Fruit fly (Drosophila melanogaster) whole organism, embryonic: Measurements from ENCODE around the gene CG17754.
A peak's percentile ranks its signal among the peaks of the same experiment; 100 is the strongest.

Experiments
- ATbp ChIP-seq: fragments of 200-800 bp; sonication (Bioruptor generic); optimal IDR thresholded peaks from 2 replicates; lab custom pipeline; 2017; ENCODE audit warnings: missing biosample characterization, mild to moderate bottlenecking, missing genetic modification characterization, missing genetic modification reagents
- Abd-B ChIP-seq: fragments of 200-800 bp; sonication (Bioruptor generic); optimal IDR thresholded peaks from 2 replicates; lab custom pipeline; 2018; ENCODE audit warnings: missing biosample characterization, mild to moderate bottlenecking, missing genetic modification characterization, moderate library complexity
- Atf6 ChIP-seq: fragments of 200-800 bp; sonication (Bioruptor generic); IDR thresholded peaks from 2 replicates; pipeline ENCODE4 v1.3.6; 2022; ENCODE audit warnings: missing biosample characterization, missing genetic modification characterization
- Blimp-1 ChIP-seq: fragments of 200-800 bp; sonication (Bioruptor generic); optimal IDR thresholded peaks from 3 replicates; lab custom pipeline; 2018; ENCODE audit warnings: missing biosample characterization, missing genetic modification characterization, mild to moderate bottlenecking, moderate library complexity, missing genetic modification reagents
- CG10543 ChIP-seq: fragments of 200-800 bp; sonication (Bioruptor generic); optimal IDR thresholded peaks from 3 replicates; lab custom pipeline; 2017; ENCODE audit warnings: missing biosample characterization, mild to moderate bottlenecking, missing genetic modification characterization, moderate library complexity
- CG10565 ChIP-seq: fragments of 200-800 bp; sonication (Bioruptor generic); optimal IDR thresholded peaks from 3 replicates; lab custom pipeline; 2016; ENCODE audit warnings: missing biosample characterization, mild to moderate bottlenecking, missing genetic modification characterization
- CG14667 ChIP-seq: fragments of 200-800 bp; sonication (Bioruptor generic); IDR thresholded peaks from 2 replicates; pipeline ENCODE4 v1.3.6; 2022; ENCODE audit warnings: missing biosample characterization, missing genetic modification characterization
- CG1529 ChIP-seq: fragments of 200-800 bp; sonication (Bioruptor generic); optimal IDR thresholded peaks from 3 replicates; lab custom pipeline; 2018; ENCODE audit warnings: missing biosample characterization, missing genetic modification characterization
- CG15696 ChIP-seq: fragments of 200-800 bp; sonication (Bioruptor generic); optimal IDR thresholded peaks from 2 replicates; lab custom pipeline; 2019; ENCODE audit warnings: missing biosample characterization, mild to moderate bottlenecking, missing genetic modification characterization, moderate library complexity
- CG1603 ChIP-seq: fragments of 200-800 bp; sonication (Bioruptor generic); optimal IDR thresholded peaks from 2 replicates; lab custom pipeline; 2019; ENCODE audit warnings: missing biosample characterization, mild to moderate bottlenecking, missing genetic modification characterization, moderate library complexity
- CG17361 ChIP-seq: fragments of 200-800 bp; sonication (Bioruptor generic); IDR thresholded peaks from 3 replicates; pipeline ENCODE4 v1.3.6; 2022; ENCODE audit warnings: missing biosample characterization, missing genetic modification characterization
- CG1832 ChIP-seq: fragments of 200-800 bp; sonication (Bioruptor generic); optimal IDR thresholded peaks from 2 replicates; lab custom pipeline; 2017; ENCODE audit warnings: missing biosample characterization, mild to moderate bottlenecking, missing genetic modification characterization, inconsistent platforms
- CG18764 ChIP-seq: fragments of 200-800 bp; sonication (Bioruptor generic); optimal IDR thresholded peaks from 3 replicates; lab custom pipeline; 2016; ENCODE audit warnings: missing biosample characterization, missing genetic modification characterization
- CG30020 ChIP-seq: fragments of 200-800 bp; optimal IDR thresholded peaks from 2 replicates; lab custom pipeline; 2019; ENCODE audit warnings: missing biosample characterization, mild to moderate bottlenecking, missing genetic modification characterization, moderate library complexity
- CG34376 ChIP-seq: fragments of 200-800 bp; sonication (Bioruptor generic); optimal IDR thresholded peaks from 2 replicates; lab custom pipeline; 2018; ENCODE audit warnings: missing biosample characterization, mild to moderate bottlenecking, missing genetic modification characterization
- CG43689 ChIP-seq: fragments of 200-800 bp; sonication (Bioruptor generic); IDR thresholded peaks from 2 replicates; pipeline ENCODE4 v1.3.6; 2022; ENCODE audit warnings: missing biosample characterization, missing genetic modification characterization
- CG4820 ChIP-seq: fragments of 200-800 bp; sonication (Bioruptor generic); optimal IDR thresholded peaks from 3 replicates; lab custom pipeline; 2016; ENCODE audit warnings: missing biosample characterization, missing genetic modification characterization
- CG5953 ChIP-seq: fragments of 200-800 bp; sonication (Bioruptor generic); IDR thresholded peaks from 2 replicates; pipeline ENCODE4 v1.3.6; 2022; ENCODE audit warnings: missing biosample characterization, missing genetic modification characterization
- CG7928 ChIP-seq: fragments of 200-800 bp; sonication (Bioruptor generic); optimal IDR thresholded peaks from 2 replicates; lab custom pipeline; 2017; ENCODE audit warnings: missing biosample characterization, mild to moderate bottlenecking, missing genetic modification characterization
- Dbx ChIP-seq: fragments of 200-800 bp; sonication (Bioruptor generic); IDR thresholded peaks from 3 replicates; pipeline ENCODE4 v1.3.6; 2022; ENCODE audit warnings: missing biosample characterization, missing genetic modification characterization
- Dp ChIP-seq: fragments of 200-800 bp; sonication (Bioruptor generic); optimal IDR thresholded peaks from 2 replicates; lab custom pipeline; 2018; ENCODE audit warnings: missing biosample characterization, mild to moderate bottlenecking, missing genetic modification characterization, moderate library complexity
- Hmr ChIP-seq: fragments of 200-800 bp; sonication (Bioruptor generic); optimal IDR thresholded peaks from 3 replicates; lab custom pipeline; 2017; ENCODE audit warnings: mild to moderate bottlenecking, missing biosample characterization, missing genetic modification reagents, missing genetic modification characterization
- Lhr ChIP-seq: fragments of 200-800 bp; sonication (Bioruptor generic); optimal IDR thresholded peaks from 3 replicates; lab custom pipeline; 2017; ENCODE audit warnings: mild to moderate bottlenecking, missing biosample characterization, missing genetic modification reagents, missing genetic modification characterization
- MBD-R2 ChIP-seq: fragments of 200-800 bp; sonication (Bioruptor generic); IDR thresholded peaks from 2 replicates; pipeline ENCODE4 v1.3.6; 2022; ENCODE audit warnings: missing biosample characterization, missing genetic modification characterization
- NK7.1 ChIP-seq: fragments of 200-800 bp; sonication (Bioruptor generic); optimal IDR thresholded peaks from 3 replicates; lab custom pipeline; 2016; ENCODE audit warnings: missing biosample characterization, missing genetic modification characterization
- PHDP ChIP-seq: fragments of 200-800 bp; sonication (Bioruptor generic); optimal IDR thresholded peaks from 3 replicates; lab custom pipeline; 2018; ENCODE audit warnings: missing biosample characterization, mild to moderate bottlenecking, missing genetic modification characterization, moderate library complexity
- Ptx1 ChIP-seq: fragments of 200-800 bp; sonication (Bioruptor generic); IDR thresholded peaks from 2 replicates; pipeline ENCODE4 v1.3.6; 2022; ENCODE audit warnings: missing biosample characterization, missing genetic modification characterization
- Taf1 ChIP-seq: fragments of 200-800 bp; sonication (Bioruptor generic); IDR thresholded peaks from 2 replicates; pipeline ENCODE4 v1.3.6; 2022; ENCODE audit warnings: missing biosample characterization, missing genetic modification characterization
- Usf ChIP-seq: fragments of 200-800 bp; sonication (Bioruptor generic); optimal IDR thresholded peaks from 2 replicates; lab custom pipeline; 2017; ENCODE audit warnings: missing genotype, missing biosample characterization, missing genetic modification characterization
- Xrp1 ChIP-seq: fragments of 200-800 bp; sonication (Bioruptor generic); IDR thresholded peaks from 2 replicates; pipeline ENCODE4 v1.3.6; 2022; ENCODE audit warnings: missing biosample characterization, missing genetic modification characterization
- ab ChIP-seq: fragments of 200-800 bp; sonication (Bioruptor generic); optimal IDR thresholded peaks from 2 replicates; lab custom pipeline; 2016; ENCODE audit warnings: missing biosample characterization, missing genetic modification characterization
- ap ChIP-seq: fragments of 200-800 bp; sonication (Bioruptor generic); IDR thresholded peaks from 2 replicates; pipeline ENCODE4 v1.3.6; 2022; ENCODE audit warnings: missing biosample characterization, missing genetic modification characterization
- bcd ChIP-seq: fragments of 200-800 bp; sonication (Bioruptor generic); optimal IDR thresholded peaks from 2 replicates; lab custom pipeline; 2017; ENCODE audit warnings: missing biosample characterization, mild to moderate bottlenecking, missing genetic modification characterization
- chn ChIP-seq: fragments of 200-800 bp; sonication (Bioruptor generic); optimal IDR thresholded peaks from 2 replicates; lab custom pipeline; 2016; ENCODE audit warnings: missing biosample characterization, missing genetic modification characterization
- fd64A ChIP-seq: fragments of 200-800 bp; sonication (Bioruptor generic); optimal IDR thresholded peaks from 3 replicates; lab custom pipeline; 2018; ENCODE audit warnings: missing biosample characterization, mild to moderate bottlenecking, missing genetic modification characterization
- gfzf ChIP-seq: fragments of 200-800 bp; sonication (Bioruptor generic); optimal IDR thresholded peaks from 2 replicates; lab custom pipeline; 2016; ENCODE audit warnings: missing biosample characterization, mild to moderate bottlenecking, missing genetic modification characterization, moderate library complexity
- inv ChIP-seq: fragments of 200-800 bp; sonication (Bioruptor generic); IDR thresholded peaks from 2 replicates; pipeline ENCODE4 v1.3.6; 2022; ENCODE audit warnings: missing biosample characterization, missing genetic modification characterization; ENCODE audit not compliant: partially characterized antibody
- kay ChIP-seq: fragments of 200-800 bp; sonication (Bioruptor generic); optimal IDR thresholded peaks from 2 replicates; lab custom pipeline; 2016; ENCODE audit warnings: missing biosample characterization, missing genetic modification characterization
- ken ChIP-seq: fragments of 200-800 bp; sonication (Bioruptor generic); IDR thresholded peaks from 3 replicates; pipeline ENCODE4 v1.3.6; 2022; ENCODE audit warnings: missing biosample characterization, missing genetic modification characterization
- lola ChIP-seq, 3 experiments: fragments of >200 bp in 2 of 3; fragments of 200-800 bp in 1 of 3; sonication (Bioruptor generic) in 1 of 3; optimal IDR thresholded peaks; 2 replicates each; lab custom pipeline; 2017 to 2019; ENCODE audit warnings: missing biosample characterization in 3 of 3, missing genetic modification characterization in 3 of 3, mild to moderate bottlenecking in 1 of 3, moderate library complexity in 1 of 3
- repo ChIP-seq: fragments of 200-800 bp; sonication (Bioruptor generic); optimal IDR thresholded peaks from 2 replicates; lab custom pipeline; 2016; ENCODE audit warnings: missing biosample characterization, missing genetic modification characterization
- run ChIP-seq: fragments of 200-800 bp; sonication (Bioruptor generic); optimal IDR thresholded peaks from 3 replicates; lab custom pipeline; 2018; ENCODE audit warnings: missing biosample characterization, mild to moderate bottlenecking, missing genetic modification characterization
- sens ChIP-seq: fragments of 200-800 bp; sonication (Bioruptor generic); peaks from one replicate; lab custom pipeline; 2016; ENCODE audit warnings: missing biosample characterization, missing genetic modification characterization
- sqz ChIP-seq: fragments of 200-800 bp; sonication (Bioruptor generic); optimal IDR thresholded peaks from 3 replicates; lab custom pipeline; 2018; ENCODE audit warnings: missing biosample characterization, mild to moderate bottlenecking, missing genetic modification characterization
- ssp ChIP-seq: fragments of 200-800 bp; sonication (Bioruptor generic); IDR thresholded peaks from 2 replicates; pipeline ENCODE4 v1.3.6; 2022; ENCODE audit warnings: missing biosample characterization, missing genetic modification characterization
- stwl ChIP-seq: fragments of 200-800 bp; sonication (Bioruptor generic); optimal IDR thresholded peaks from 3 replicates; lab custom pipeline; 2018; ENCODE audit warnings: missing biosample characterization, mild to moderate bottlenecking, missing genetic modification characterization, moderate library complexity
- tgo ChIP-seq: fragments of 200-800 bp; sonication (Bioruptor generic); IDR thresholded peaks from 3 replicates; pipeline ENCODE4 v1.3.6; 2022; ENCODE audit warnings: missing biosample characterization, missing genetic modification characterization
- trem ChIP-seq: fragments of 200-800 bp; optimal IDR thresholded peaks from 3 replicates; lab custom pipeline; 2019; ENCODE audit warnings: missing biosample characterization, mild to moderate bottlenecking, missing genetic modification characterization, moderate library complexity
- vvl ChIP-seq: fragments of 200-800 bp; sonication (Bioruptor generic); IDR thresholded peaks from 2 replicates; pipeline ENCODE4 v1.3.6; 2022; ENCODE audit warnings: missing biosample characterization, missing genetic modification characterization
- wdn ChIP-seq: fragments of 200-800 bp; sonication (Bioruptor generic); IDR thresholded peaks from 2 replicates; pipeline ENCODE4 v1.3.6; 2022; ENCODE audit warnings: missing biosample characterization, missing genetic modification characterization
- yki ChIP-seq: fragments of >200 bp; optimal IDR thresholded peaks from 3 replicates; lab custom pipeline; 2018
- zfh1 ChIP-seq: fragments of 200-800 bp; sonication (Bioruptor generic); IDR thresholded peaks from 3 replicates; pipeline ENCODE4 v1.3.6; 2022; ENCODE audit warnings: missing biosample characterization, missing genetic modification characterization

Gene CG17754

DNA sequence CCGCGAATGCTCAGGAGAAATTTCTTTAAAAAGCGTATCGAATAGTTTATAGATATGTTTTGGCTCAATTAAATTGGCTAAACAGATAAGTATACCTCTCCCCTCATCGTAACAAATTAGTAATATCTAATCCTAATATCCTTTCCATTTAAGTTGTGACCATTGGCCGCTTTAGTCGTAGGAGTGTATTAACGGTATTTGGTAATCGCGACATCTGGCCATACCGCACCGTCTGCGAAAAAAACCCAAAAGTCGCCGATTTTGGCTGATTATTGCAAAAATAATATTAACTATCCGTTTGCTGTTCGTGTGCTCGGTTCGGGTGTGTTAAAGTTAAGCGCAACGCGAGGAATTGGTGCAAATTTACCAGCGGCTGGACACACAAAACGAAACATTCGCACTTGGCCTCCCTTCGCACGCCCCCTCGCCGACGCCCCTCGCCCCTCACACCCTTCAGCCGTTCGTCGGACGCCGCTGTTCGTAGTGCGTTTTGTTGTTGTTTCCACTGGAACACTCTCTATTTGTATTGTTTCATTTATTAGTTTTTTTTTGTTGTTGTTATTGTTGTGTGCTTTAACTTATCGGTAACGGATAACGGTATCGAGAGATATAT lies 2.9 kb upstream of the CG17754 start, which contains the start of the genes amx and Dsor1 (continued):
- no peak for TF ChIP-seq CG1832 (GFP tag; lab: Kevin White, UChicago)
- TF ChIP-seq ap (GFP tag; lab: Robert Waterston, UW) = no peak
- TF ChIP-seq repo (GFP tag; lab: Kevin White, UChicago) = no peak
- TF ChIP-seq Blimp-1 (GFP tag; lab: Kevin White, UChicago) = no peak
- TF ChIP-seq CG34376 (GFP tag; lab: Kevin White, UChicago) = no peak
- TF ChIP-seq CG18764 (GFP tag; lab: Kevin White, UChicago) = no peak
- TF ChIP-seq Usf (GFP tag; lab: Kevin White, UChicago) = no peak
- no peak for TF ChIP-seq ab
- TF ChIP-seq CG15696 = no peak
- TF ChIP-seq Ptx1 (GFP tag; lab: Robert Waterston, UW) = no peak
- TF ChIP-seq ken (GFP tag; lab: Robert Waterston, UW) = no peak
- no peak for TF ChIP-seq fd64A
- TF ChIP-seq ssp (GFP tag; lab: Robert Waterston, UW) = no peak
- TF ChIP-seq Atf6 (GFP tag; lab: Robert Waterston, UW) = no peak
- no peak for TF ChIP-seq Xrp1 (GFP tag; lab: Robert Waterston, UW)
- no peak for TF ChIP-seq chn (GFP tag; lab: Kevin White, UChicago)
- TF ChIP-seq CG17361 (GFP tag; lab: Robert Waterston, UW) = no peak
- no peak for TF ChIP-seq vvl
- TF ChIP-seq yki (lab: Kevin White, UChicago) = no peak
- TF ChIP-seq kay = no peak
- TF ChIP-seq CG14667 (GFP tag; lab: Robert Waterston, UW) = no peak
- no peak for TF ChIP-seq CG10565 (GFP tag; lab: Kevin White, UChicago)
- peak; percentile 57; the same call in 1 of the 2 replicates for TF ChIP-seq MBD-R2
- no peak for TF ChIP-seq CG5953 (GFP tag; lab: Robert Waterston, UW)
- no peak for TF ChIP-seq NK7.1 (GFP tag; lab: Kevin White, UChicago)
- peak; percentile 50 for TF ChIP-seq trem (tag; lab: Kevin White, UChicago)
- no peak for TF ChIP-seq Hmr
- peak; percentile 87 for TF ChIP-seq gfzf
- TF ChIP-seq sens = peak; percentile 72
- no peak for TF ChIP-seq Dbx (GFP tag; lab: Robert Waterston, UW)
- no peak for TF ChIP-seq lola (GFP tag; optimal IDR thresholded peaks at IDR 0.05; lab: Kevin White, UChicago)
- peak; percentile 53 for TF ChIP-seq CG1603 (tag; lab: Kevin White, UChicago)
- no peak for TF ChIP-seq CG43689 (GFP tag; lab: Robert Waterston, UW)
- no peak for TF ChIP-seq tgo (GFP tag; lab: Robert Waterston, UW)
- no peak for TF ChIP-seq wdn (GFP tag; lab: Robert Waterston, UW)
- peak; percentile 30 for TF ChIP-seq sqz
- TF ChIP-seq bcd = no peak
- no peak for TF ChIP-seq Taf1 (GFP tag; lab: Robert Waterston, UW)
- TF ChIP-seq CG10543 (GFP tag; lab: Kevin White, UChicago) = no peak
- TF ChIP-seq inv (GFP tag; lab: Robert Waterston, UW) = no peak
- TF ChIP-seq CG30020 (tag; lab: Kevin White, UChicago) = peak; percentile 7
- TF ChIP-seq zfh1 = no peak
- no peak for TF ChIP-seq Abd-B
- TF ChIP-seq CG4820 = no peak
- TF ChIP-seq PHDP = no peak
- TF ChIP-seq Lhr (GFP tag; lab: Kevin White, UChicago) = peak; percentile 24
- peak; percentile 18 for TF ChIP-seq stwl (tag; lab: Kevin White, UChicago)
- no peak for TF ChIP-seq CG1529
- no peak for TF ChIP-seq CG7928 (GFP tag; lab: Kevin White, UChicago)
- TF ChIP-seq ATbp = no peak
- TF ChIP-seq run (tag; lab: Kevin White, UChicago) = no peak
- no peak for TF ChIP-seq Dp (GFP tag; lab: Kevin White, UChicago)
